Fruit fly (Drosophila melanogaster) whole organism, embryonic: ENCODE results near the gene CG10467.

Source experiments
- CG11723 ChIP-seq: fragments of 200-800 bp; sonication (Bioruptor generic); optimal IDR thresholded peaks from 2 replicates; lab custom pipeline; 2017; ENCODE audit warnings: missing biosample characterization, mild to moderate bottlenecking, missing genetic modification characterization
- CG15514 ChIP-seq: fragments of 200-800 bp; sonication (Bioruptor generic); optimal IDR thresholded peaks from 3 replicates; lab custom pipeline; 2017; ENCODE audit warnings: missing biosample characterization, missing genetic modification characterization, mild to moderate bottlenecking, moderate library complexity, missing genetic modification reagents
- CG1647 ChIP-seq: fragments of 200-800 bp; sonication (Bioruptor generic); optimal IDR thresholded peaks from 3 replicates; lab custom pipeline; 2016; ENCODE audit warnings: missing biosample characterization, missing genetic modification characterization
- CG17802 ChIP-seq: fragments of 200-800 bp; sonication (Bioruptor generic); optimal IDR thresholded peaks from 2 replicates; lab custom pipeline; 2018; ENCODE audit warnings: missing biosample characterization, mild to moderate bottlenecking, missing genetic modification characterization, moderate library complexity
- CG31224 ChIP-seq: fragments of 200-800 bp; sonication (Bioruptor generic); IDR thresholded peaks from 2 replicates; pipeline ENCODE4 v1.3.6; 2022; ENCODE audit warnings: missing biosample characterization, missing genetic modification characterization
- CG31441 ChIP-seq: fragments of 200-800 bp; sonication (Bioruptor generic); IDR thresholded peaks from 2 replicates; pipeline ENCODE4 v1.3.6; 2022; ENCODE audit warnings: missing biosample characterization, missing genetic modification characterization
- CG32532 ChIP-seq: fragments of 200-800 bp; sonication (Bioruptor generic); IDR thresholded peaks from 2 replicates; pipeline ENCODE4 v1.3.6; 2022; ENCODE audit warnings: missing biosample characterization, missing genetic modification characterization
- CG3726 ChIP-seq: fragments of 200-800 bp; sonication (Bioruptor generic); IDR thresholded peaks from 3 replicates; pipeline ENCODE4, ENCODE4 v1.3.6; 2022; ENCODE audit warnings: missing biosample characterization, missing genetic modification characterization
- CG4854 ChIP-seq: fragments of 200-800 bp; sonication (Bioruptor generic); optimal IDR thresholded peaks from 2 replicates; lab custom pipeline; 2016; ENCODE audit warnings: missing biosample characterization, missing genetic modification characterization, inconsistent platforms
- CTCF ChIP-seq: fragments of 200-800 bp; sonication (Bioruptor generic); optimal IDR thresholded peaks from 2 replicates; lab custom pipeline; 2017; ENCODE audit warnings: missing biosample characterization, mild to moderate bottlenecking, missing genetic modification characterization, moderate library complexity
- D ChIP-seq, 2 experiments: fragments of 200-800 bp in 1 of 2; fragments of >200 bp in 1 of 2; sonication (Bioruptor generic) in 1 of 2; optimal IDR thresholded peaks; 2 replicates in 1 of 2; 3 replicates in 1 of 2; lab custom pipeline; 2017; ENCODE audit warnings: mild to moderate bottlenecking in 1 of 2, missing biosample characterization in 1 of 2, missing genetic modification characterization in 1 of 2, missing genetic modification reagents in 1 of 2
- Dfd ChIP-seq, 2 experiments: fragments of >200 bp; optimal IDR thresholded peaks; 2 replicates each; lab custom pipeline; 2017; ENCODE audit warnings: missing biosample characterization in 2 of 2, missing genetic modification characterization in 2 of 2
- Dll ChIP-seq: fragments of 200-800 bp; sonication (Bioruptor generic); IDR thresholded peaks from 4 replicates; pipeline ENCODE4 v1.3.6; 2022; ENCODE audit warnings: missing biosample characterization, missing genetic modification characterization; ENCODE audit not compliant: partially characterized antibody
- E2f1 ChIP-seq: fragments of 200-800 bp; sonication (Bioruptor generic); IDR thresholded peaks from 2 replicates; pipeline ENCODE4 v1.3.6; 2022; ENCODE audit warnings: missing biosample characterization, missing genetic modification characterization
- Ets65A ChIP-seq: fragments of 200-800 bp; sonication (Bioruptor generic); peaks from one replicate; lab custom pipeline; 2016; ENCODE audit warnings: missing biosample characterization, missing genetic modification characterization
- GATAe ChIP-seq: fragments of 200-800 bp; sonication (Bioruptor generic); conservative IDR thresholded peaks from 2 replicates; pipeline ENCODE4 v1.3.6; 2022; ENCODE audit warnings: missing biosample characterization, missing genetic modification characterization
- Hey ChIP-seq: fragments of 200-800 bp; sonication (Bioruptor generic); optimal IDR thresholded peaks from 3 replicates; lab custom pipeline; 2018; ENCODE audit warnings: missing biosample characterization, mild to moderate bottlenecking, missing genetic modification characterization
- Hr78 ChIP-seq, 2 experiments: fragments of 200-800 bp in 1 of 2; fragments of >200 bp in 1 of 2; sonication (Bioruptor generic) in 1 of 2; optimal IDR thresholded peaks; 2 replicates each; lab custom pipeline; 2017 to 2019; ENCODE audit warnings: missing biosample characterization in 2 of 2, missing genetic modification characterization in 2 of 2, mild to moderate bottlenecking in 1 of 2, moderate library complexity in 1 of 2
- Nf-YB ChIP-seq: fragments of 200-800 bp; sonication (Bioruptor generic); optimal IDR thresholded peaks from 3 replicates; lab custom pipeline; 2019; ENCODE audit warnings: missing biosample characterization, mild to moderate bottlenecking, missing genetic modification characterization, moderate library complexity
- Nf-YC ChIP-seq: fragments of 200-800 bp; optimal IDR thresholded peaks from 3 replicates; lab custom pipeline; 2019; ENCODE audit warnings: missing biosample characterization, mild to moderate bottlenecking, missing genetic modification characterization, moderate library complexity
- Pdp1 ChIP-seq, 2 experiments: fragments of 200-800 bp; sonication (Bioruptor generic); optimal IDR thresholded peaks; 3 replicates each; lab custom pipeline; 2016; ENCODE audit warnings: missing biosample characterization in 2 of 2, missing genetic modification characterization in 2 of 2, mild to moderate bottlenecking in 1 of 2, moderate library complexity in 1 of 2
- Rfx ChIP-seq: fragments of 200-800 bp; sonication (Bioruptor generic); IDR thresholded peaks from 2 replicates; pipeline ENCODE4 v1.3.6; 2022; ENCODE audit warnings: missing biosample characterization, missing genetic modification characterization
- Vsx1 ChIP-seq: fragments of 200-800 bp; sonication (Bioruptor generic); optimal IDR thresholded peaks from 2 replicates; lab custom pipeline; 2017; ENCODE audit warnings: missing biosample characterization, mild to moderate bottlenecking, missing genetic modification characterization, missing genetic modification reagents
- ab ChIP-seq: fragments of 200-800 bp; sonication (Bioruptor generic); optimal IDR thresholded peaks from 2 replicates; lab custom pipeline; 2016; ENCODE audit warnings: missing biosample characterization, missing genetic modification characterization
- ac ChIP-seq: fragments of 200-800 bp; sonication (Bioruptor generic); optimal IDR thresholded peaks from 3 replicates; lab custom pipeline; 2017; ENCODE audit warnings: missing biosample characterization, mild to moderate bottlenecking, missing genetic modification characterization
- cas ChIP-seq: fragments of 200-800 bp; sonication (Bioruptor generic); IDR thresholded peaks from 2 replicates; pipeline ENCODE4 v1.3.6; 2022; ENCODE audit warnings: missing biosample characterization, missing genetic modification characterization
- crol ChIP-seq: fragments of 200-800 bp; sonication (Bioruptor generic); IDR thresholded peaks from 2 replicates; pipeline ENCODE4 v1.3.6; 2022; ENCODE audit warnings: missing biosample characterization, missing genetic modification characterization
- cwo ChIP-seq: fragments of 200-800 bp; sonication (Bioruptor generic); optimal IDR thresholded peaks from 3 replicates; lab custom pipeline; 2017; ENCODE audit warnings: missing biosample characterization, missing genetic modification characterization, mild to moderate bottlenecking, moderate library complexity, missing genetic modification reagents
- dysf ChIP-seq: fragments of 200-800 bp; sonication (Bioruptor generic); IDR thresholded peaks from 3 replicates; pipeline ENCODE4 v1.3.6; 2022; ENCODE audit warnings: missing biosample characterization, missing genetic modification characterization
- ems ChIP-seq: fragments of 200-800 bp; sonication (Bioruptor generic); optimal IDR thresholded peaks from 3 replicates; lab custom pipeline; 2016; ENCODE audit warnings: missing biosample characterization, missing genetic modification characterization
- ftz-f1 ChIP-seq: fragments of 200-800 bp; sonication (Bioruptor generic); optimal IDR thresholded peaks from 2 replicates; lab custom pipeline; 2016; ENCODE audit warnings: missing biosample characterization, missing genetic modification characterization
- gce ChIP-seq: fragments of 200-800 bp; sonication (Bioruptor generic); IDR thresholded peaks from 3 replicates; pipeline ENCODE4 v1.3.6; 2022; ENCODE audit warnings: missing biosample characterization, missing genetic modification characterization
- gsb-n ChIP-seq: fragments of 200-800 bp; sonication (Bioruptor generic); optimal IDR thresholded peaks from 3 replicates; lab custom pipeline; 2018; ENCODE audit warnings: missing biosample characterization, mild to moderate bottlenecking, missing genetic modification characterization
- kni ChIP-seq: fragments of 200-800 bp; sonication (Bioruptor generic); optimal IDR thresholded peaks from 3 replicates; lab custom pipeline; 2017; ENCODE audit warnings: mild to moderate bottlenecking, missing biosample characterization, missing genetic modification reagents, missing genetic modification characterization
- lmd ChIP-seq: fragments of 200-800 bp; sonication (Bioruptor generic); IDR thresholded peaks from 2 replicates; pipeline ENCODE4 v1.3.6; 2022; ENCODE audit warnings: missing biosample characterization, missing genetic modification characterization
- lola ChIP-seq, 3 experiments: fragments of >200 bp in 2 of 3; fragments of 200-800 bp in 1 of 3; sonication (Bioruptor generic) in 1 of 3; optimal IDR thresholded peaks; 2 replicates each; lab custom pipeline; 2017 to 2019; ENCODE audit warnings: missing biosample characterization in 3 of 3, missing genetic modification characterization in 3 of 3, mild to moderate bottlenecking in 1 of 3, moderate library complexity in 1 of 3
- nerfin-1 ChIP-seq: fragments of 200-800 bp; sonication (Bioruptor generic); optimal IDR thresholded peaks from 3 replicates; lab custom pipeline; 2019; ENCODE audit warnings: missing biosample characterization, mild to moderate bottlenecking, missing genetic modification characterization, moderate library complexity
- oc ChIP-seq: fragments of 200-800 bp; sonication (Bioruptor generic); optimal IDR thresholded peaks from 2 replicates; lab custom pipeline; 2018; ENCODE audit warnings: missing biosample characterization, mild to moderate bottlenecking, missing genetic modification characterization, moderate library complexity
- otp ChIP-seq: fragments of 200-800 bp; sonication (Bioruptor generic); IDR thresholded peaks from 3 replicates; pipeline ENCODE4, ENCODE4 v1.3.6; 2022; ENCODE audit warnings: missing biosample characterization, missing genetic modification characterization
- pros ChIP-seq: fragments of 200-800 bp; sonication (Bioruptor generic); optimal IDR thresholded peaks from 3 replicates; lab custom pipeline; 2019; ENCODE audit warnings: missing biosample characterization, mild to moderate bottlenecking, missing genetic modification characterization, moderate library complexity
- schlank ChIP-seq: fragments of 200-800 bp; sonication (Bioruptor generic); optimal IDR thresholded peaks from 2 replicates; lab custom pipeline; 2018; ENCODE audit warnings: missing biosample characterization, mild to moderate bottlenecking, missing genetic modification characterization
- slou ChIP-seq: fragments of 200-800 bp; sonication (Bioruptor generic); optimal IDR thresholded peaks from 3 replicates; lab custom pipeline; 2016; ENCODE audit warnings: missing biosample characterization, missing genetic modification characterization
- stwl ChIP-seq: fragments of 200-800 bp; sonication (Bioruptor generic); optimal IDR thresholded peaks from 3 replicates; lab custom pipeline; 2018; ENCODE audit warnings: missing biosample characterization, mild to moderate bottlenecking, missing genetic modification characterization, moderate library complexity
- tll ChIP-seq, 2 experiments: fragments of 200-800 bp in 1 of 2; fragments of >200 bp in 1 of 2; sonication (Bioruptor generic) in 1 of 2; optimal IDR thresholded peaks; 2 replicates each; lab custom pipeline; 2017 to 2019; ENCODE audit warnings: missing biosample characterization in 2 of 2, missing genetic modification characterization in 2 of 2, mild to moderate bottlenecking in 1 of 2, moderate library complexity in 1 of 2
- zen2 ChIP-seq: fragments of 200-800 bp; sonication (Bioruptor generic); IDR thresholded peaks from 3 replicates; pipeline ENCODE4 v1.3.6; 2022; ENCODE audit warnings: missing biosample characterization, missing genetic modification characterization; ENCODE audit not compliant: partially characterized antibody

The CG10467 gene

dm6 chr3L:6108264-6109060 is 13.9 kb upstream of the CG10467 start (continued):
- peak in 1 of 3 experiments; percentile 45 for TF ChIP-seq lola (GFP tag; optimal IDR thresholded peaks at IDR 0.05; lab: Kevin White, UChicago)
- no peak for TF ChIP-seq CG15514 (GFP tag; lab: Kevin White, UChicago)
- no peak for TF ChIP-seq schlank (tag; lab: Kevin White, UChicago)
- TF ChIP-seq CG31441: peak; percentile 48; the same call in 1 of the 2 replicates
- TF ChIP-seq ems (GFP tag; lab: Kevin White, UChicago): no peak
- no peak for TF ChIP-seq Rfx (GFP tag; lab: Robert Waterston, UW)

dm6 chr3L:6106717-6107116 is 12.2 kb upstream of the CG10467 start:
- no peak for TF ChIP-seq zen2 (GFP tag; lab: Robert Waterston, UW)
- TF ChIP-seq Dll: no peak
- TF ChIP-seq Vsx1: peak; percentile 20
- TF ChIP-seq gsb-n (tag; lab: Kevin White, UChicago): peak; percentile 28
- TF ChIP-seq pros: peak; percentile 49
- peak; percentile 56 for TF ChIP-seq Nf-YB (GFP tag; lab: Kevin White, UChicago)
- TF ChIP-seq Hr78 (GFP tag; optimal IDR thresholded peaks at IDR 0.05; lab: Kevin White, UChicago): peak in 1 of 2 experiments; percentile 72
- peak; percentile 33 for TF ChIP-seq cwo (GFP tag; lab: Kevin White, UChicago)
- TF ChIP-seq crol: peak; percentile 63
- peak; percentile 23 for TF ChIP-seq Nf-YC (tag; lab: Kevin White, UChicago)
- TF ChIP-seq ab (GFP tag; lab: Kevin White, UChicago): no peak
- TF ChIP-seq tll (GFP tag; optimal IDR thresholded peaks at IDR 0.05; lab: Kevin White, UChicago): peak in 1 of 2 experiments; percentile 56
- peak; percentile 70 for TF ChIP-seq oc (tag; lab: Kevin White, UChicago)
- no peak for TF ChIP-seq stwl (tag; lab: Kevin White, UChicago)
- TF ChIP-seq otp (GFP tag; lab: Robert Waterston, UW): peak; percentile 34; the same call in 1 of the 3 replicates
- peak; percentile 13 for TF ChIP-seq nerfin-1
- peak; percentile 3 for TF ChIP-seq kni (GFP tag; lab: Kevin White, UChicago)
- peak; percentile 79 for TF ChIP-seq Hey (tag; lab: Kevin White, UChicago)
- TF ChIP-seq lmd: no peak

dm6 chr3L:6105435-6105834 is 10.9 kb upstream of the CG10467 start:
- peak; percentile 92 for TF ChIP-seq Ets65A
- TF ChIP-seq gce: no peak

dm6 chr3L:6104551-6104950 is 10.0 kb upstream of the CG10467 start:
- TF ChIP-seq CTCF: peak; percentile 12
- peak; percentile 49 for TF ChIP-seq D (optimal IDR thresholded peaks at IDR 0.05; lab: Kevin White, UChicago)
- TF ChIP-seq D (GFP tag; optimal IDR thresholded peaks at IDR 0.05; lab: Kevin White, UChicago): no peak
- peak; percentile 27 for TF ChIP-seq nerfin-1
- no peak for TF ChIP-seq CG31224
- no peak for TF ChIP-seq dysf (GFP tag; lab: Robert Waterston, UW)
- TF ChIP-seq Pdp1 (GFP tag; optimal IDR thresholded peaks at IDR 0.05; lab: Kevin White, UChicago): no peak
- no peak for TF ChIP-seq cas (GFP tag; lab: Robert Waterston, UW)
- no peak for TF ChIP-seq CG3726 (GFP tag; lab: Robert Waterston, UW)
- no peak for TF ChIP-seq Dfd (GFP tag; optimal IDR thresholded peaks at IDR 0.05; lab: Kevin White, UChicago)
- no peak for TF ChIP-seq CG4854 (GFP tag; lab: Kevin White, UChicago)
- no peak for TF ChIP-seq CG11723 (GFP tag; lab: Kevin White, UChicago)
- peak; percentile 94 for TF ChIP-seq gsb-n (tag; lab: Kevin White, UChicago)
- no peak for TF ChIP-seq E2f1 (GFP tag; lab: Robert Waterston, UW)
- no peak for TF ChIP-seq slou
- no peak for TF ChIP-seq CG17802 (tag; lab: Kevin White, UChicago)
- TF ChIP-seq ftz-f1 (GFP tag; lab: Kevin White, UChicago): no peak
- TF ChIP-seq GATAe (GFP tag; lab: Robert Waterston, UW): no peak
- TF ChIP-seq ac (GFP tag; lab: Kevin White, UChicago): no peak
- no peak for TF ChIP-seq CG1647 (GFP tag; lab: Kevin White, UChicago)
- TF ChIP-seq CG32532 (GFP tag; lab: Robert Waterston, UW): no peak
